Worm (Caenorhabditis elegans): ENCODE results near the gene mec-3.

Gene mec-3

ce11 chrIV:10463127-10463526 lies 1.5 kb upstream of the mec-3 start:
- TF ChIP-seq ZK546.5 (tag; optimal IDR thresholded peaks at IDR 0.05) (no peak), hif-1 (tag; optimal IDR thresholded peaks at IDR 0.05) (no peak), pqm-1 (tag; optimal IDR thresholded peaks at IDR 0.05) (peak; percentile 84), mep-1 (tag; optimal IDR thresholded peaks at IDR 0.05) (no peak), dve-1 (tag; optimal IDR thresholded peaks at IDR 0.05; ENCODE audit: insufficient read depth) (peak; percentile 83), lin-15B (tag; optimal IDR thresholded peaks at IDR 0.05) (no peak), pha-4 (GFP tag; IDR thresholded peaks at IDR 0.05) (no peak; the same call in 1 of the 2 replicates), pha-4 (tag; optimal IDR thresholded peaks at IDR 0.05) (no peak), F37D6.2 (tag; optimal IDR thresholded peaks at IDR 0.05) (no peak), madf-5 (GFP tag; IDR thresholded peaks at IDR 0.05) (no peak), php-3 (GFP tag; IDR thresholded peaks at IDR 0.05) (peak; percentile 96), nhr-77 (tag; optimal IDR thresholded peaks at IDR 0.05) (no peak), dmd-6 (GFP tag; IDR thresholded peaks at IDR 0.05) (peak; percentile 98), lim-7 (GFP tag; IDR thresholded peaks at IDR 0.05) (no peak), lin-39 (tag; optimal IDR thresholded peaks at IDR 0.05) (no peak), attf-4 (tag; optimal IDR thresholded peaks at IDR 0.05) (no peak), dpl-1 (GFP tag; optimal IDR thresholded peaks at IDR 0.05) (no peak), daf-16 (GFP tag; optimal IDR thresholded peaks at IDR 0.05) (peak in 1 of 2 experiments; percentile 71), daf-16 (tag; optimal IDR thresholded peaks at IDR 0.05) (peak; percentile 82), lin-29 (GFP tag; IDR thresholded peaks at IDR 0.05) (no peak), nhr-48 (tag; optimal IDR thresholded peaks at IDR 0.05) (peak; percentile 80), dmd-8 (GFP tag; IDR thresholded peaks at IDR 0.05) (no peak), R02D3.7 (tag; optimal IDR thresholded peaks at IDR 0.05) (no peak), ztf-11 (tag; optimal IDR thresholded peaks at IDR 0.05) (no peak), rbr-2 (tag; optimal IDR thresholded peaks at IDR 0.05) (no peak), fkh-10 (GFP tag; optimal IDR thresholded peaks at IDR 0.05) (no peak), aly-2 (tag; optimal IDR thresholded peaks at IDR 0.05) (no peak), spr-3 (GFP tag; optimal IDR thresholded peaks at IDR 0.05) (no peak), mxl-2 (GFP tag; conservative IDR thresholded peaks at IDR 0.05) (peak; percentile 89), saeg-2 (GFP tag; IDR thresholded peaks at IDR 0.05) (peak; percentile 77; the same call in 1 of the 2 replicates), nhr-10 (tag; optimal IDR thresholded peaks at IDR 0.05) (no peak), sdz-12 (GFP tag; optimal IDR thresholded peaks at IDR 0.05) (no peak), cey-2 (tag; optimal IDR thresholded peaks at IDR 0.05; ENCODE audit: borderline replicate concordance, insufficient read depth) (no peak), hmg-1.1 (GFP tag; IDR thresholded peaks at IDR 0.05) (no peak), nhr-42 (GFP tag; IDR thresholded peaks at IDR 0.05) (0 out of 2 replicates have a peak, but pooled peaks have one; percentile 29), lsy-2 (tag; optimal IDR thresholded peaks at IDR 0.05) (no peak), F26F4.8 (GFP tag; conservative IDR thresholded peaks at IDR 0.05) (no peak), Y5F2A.4 (GFP tag; optimal IDR thresholded peaks at IDR 0.05) (no peak), duxl-1 (tag; optimal IDR thresholded peaks at IDR 0.05; ENCODE audit: poor library complexity) (no peak), zag-1 (tag; optimal IDR thresholded peaks at IDR 0.05) (no peak), nhr-25 (tag; optimal IDR thresholded peaks at IDR 0.05; ENCODE audit: borderline replicate concordance, insufficient read depth) (no peak), vab-7 (GFP tag; IDR thresholded peaks at IDR 0.05) (no peak), F10B5.3 (tag; optimal IDR thresholded peaks at IDR 0.05) (no peak), T26A8.4 (GFP tag; IDR thresholded peaks at IDR 0.05) (0 out of 2 replicates have a peak, but pooled peaks have one; percentile 14), ces-1 (GFP tag; optimal IDR thresholded peaks at IDR 0.05) (no peak), nhr-6 (tag; optimal IDR thresholded peaks at IDR 0.05) (no peak), spr-1 (tag; optimal IDR thresholded peaks at IDR 0.05) (no peak), mdt-29 (GFP tag; IDR thresholded peaks at IDR 0.05) (no peak), tag-97 (GFP tag; IDR thresholded peaks at IDR 0.05) (no peak), hlh-11 (tag; optimal IDR thresholded peaks at IDR 0.05) (peak; percentile 91), nhr-237 (tag; optimal IDR thresholded peaks at IDR 0.05) (no peak), zip-11 (GFP tag; IDR thresholded peaks at IDR 0.05) (no peak)
